Fruit fly (Drosophila melanogaster) whole organism, embryonic: ENCODE data around the gene N.

Experiments used
- Atf3 ChIP-seq: fragments of 200-800 bp; sonication (Bioruptor generic); optimal IDR thresholded peaks from 3 replicates; lab custom pipeline; 2016; ENCODE audit warnings: missing biosample characterization, missing genetic modification characterization
- Awh ChIP-seq: fragments of 200-800 bp; sonication (Bioruptor generic); IDR thresholded peaks from 2 replicates; pipeline ENCODE4, ENCODE4 v1.3.6; 2022; ENCODE audit warnings: missing biosample characterization, missing genetic modification characterization
- CG10147 ChIP-seq: fragments of 200-800 bp; sonication (Bioruptor generic); optimal IDR thresholded peaks from 2 replicates; lab custom pipeline; 2019; ENCODE audit warnings: missing biosample characterization, mild to moderate bottlenecking, missing genetic modification characterization, moderate library complexity
- CG11247 ChIP-seq: fragments of 200-800 bp; sonication (Bioruptor generic); IDR thresholded peaks from 2 replicates; pipeline ENCODE4 v1.3.6; 2022; ENCODE audit warnings: missing biosample characterization, missing genetic modification characterization
- CG14860 ChIP-seq: fragments of 200-800 bp; sonication (Bioruptor generic); IDR thresholded peaks from 3 replicates; pipeline ENCODE4 v1.3.6; 2022; ENCODE audit warnings: missing biosample characterization, missing genetic modification characterization; ENCODE audit not compliant: partially characterized antibody
- CG15479 ChIP-seq: fragments of 200-800 bp; sonication (Bioruptor generic); optimal IDR thresholded peaks from 3 replicates; lab custom pipeline; 2019; ENCODE audit warnings: missing biosample characterization, mild to moderate bottlenecking, missing genetic modification characterization, moderate library complexity
- CG17568 ChIP-seq: fragments of 200-800 bp; sonication (Bioruptor generic); optimal IDR thresholded peaks from 2 replicates; lab custom pipeline; 2018; ENCODE audit warnings: missing biosample characterization, mild to moderate bottlenecking, missing genetic modification characterization, moderate library complexity
- CG17829 ChIP-seq: fragments of 200-800 bp; optimal IDR thresholded peaks from 2 replicates; lab custom pipeline; 2019; ENCODE audit warnings: missing biosample characterization, mild to moderate bottlenecking, missing genetic modification characterization, moderate library complexity
- CG18619 ChIP-seq: fragments of 200-800 bp; sonication (Bioruptor generic); optimal IDR thresholded peaks from 3 replicates; lab custom pipeline; 2017; ENCODE audit warnings: missing biosample characterization, mild to moderate bottlenecking, missing genetic modification characterization
- CG2120 ChIP-seq: fragments of 200-800 bp; sonication (Bioruptor generic); optimal IDR thresholded peaks from 3 replicates; lab custom pipeline; 2016; ENCODE audit warnings: missing biosample characterization, missing genetic modification characterization
- CG30403 ChIP-seq: fragments of 200-800 bp; sonication (Bioruptor generic); optimal IDR thresholded peaks from 3 replicates; lab custom pipeline; 2016; ENCODE audit warnings: missing biosample characterization, missing genetic modification characterization
- CG34422 ChIP-seq: fragments of 200-800 bp; sonication (Bioruptor generic); IDR thresholded peaks from 3 replicates; pipeline ENCODE4 v1.3.6; 2022; ENCODE audit warnings: missing biosample characterization, missing genetic modification characterization
- CG4360 ChIP-seq: fragments of 200-800 bp; sonication (Bioruptor generic); IDR thresholded peaks from 2 replicates; pipeline ENCODE4 v1.3.6; 2022; ENCODE audit warnings: missing biosample characterization, missing genetic modification characterization
- CG4404 ChIP-seq: fragments of 200-800 bp; sonication (Bioruptor generic); IDR thresholded peaks from 2 replicates; pipeline ENCODE4 v1.3.6; 2022; ENCODE audit warnings: missing biosample characterization, missing genetic modification characterization
- CG4854 ChIP-seq: fragments of 200-800 bp; sonication (Bioruptor generic); optimal IDR thresholded peaks from 2 replicates; lab custom pipeline; 2016; ENCODE audit warnings: missing biosample characterization, missing genetic modification characterization, inconsistent platforms
- CG7271 ChIP-seq: fragments of 200-800 bp; sonication (Bioruptor generic); optimal IDR thresholded peaks from 2 replicates; lab custom pipeline; 2018; ENCODE audit warnings: missing biosample characterization, mild to moderate bottlenecking, missing genetic modification characterization, moderate library complexity
- CG8290 ChIP-seq, 3 experiments: fragments of 200-800 bp; sonication (Bioruptor generic); optimal IDR thresholded peaks; 2 replicates each; lab custom pipeline; 2016 to 2019; ENCODE audit warnings: missing biosample characterization in 3 of 3, missing genetic modification characterization in 3 of 3, mild to moderate bottlenecking in 2 of 3, moderate library complexity in 1 of 3
- Dek ChIP-seq: fragments of 200-800 bp; sonication (Bioruptor generic); optimal IDR thresholded peaks from 3 replicates; lab custom pipeline; 2019; ENCODE audit warnings: missing biosample characterization, mild to moderate bottlenecking, missing genetic modification characterization, moderate library complexity
- HLHmδ ChIP-seq: fragments of 200-800 bp; sonication (Bioruptor generic); optimal IDR thresholded peaks from 2 replicates; lab custom pipeline; 2018; ENCODE audit warnings: missing biosample characterization, mild to moderate bottlenecking, missing genetic modification characterization, moderate library complexity
- Hmr ChIP-seq: fragments of 200-800 bp; sonication (Bioruptor generic); optimal IDR thresholded peaks from 3 replicates; lab custom pipeline; 2017; ENCODE audit warnings: mild to moderate bottlenecking, missing biosample characterization, missing genetic modification reagents, missing genetic modification characterization
- Hmx ChIP-seq: fragments of 200-800 bp; sonication (Bioruptor generic); optimal IDR thresholded peaks from 2 replicates; lab custom pipeline; 2016; ENCODE audit warnings: missing biosample characterization, missing genetic modification characterization
- Lim3 ChIP-seq: fragments of 200-800 bp; sonication (Bioruptor generic); IDR thresholded peaks from 2 replicates; pipeline ENCODE4 v1.3.6; 2022; ENCODE audit warnings: missing biosample characterization, missing genetic modification characterization
- MBD-R2 ChIP-seq: fragments of 200-800 bp; sonication (Bioruptor generic); IDR thresholded peaks from 2 replicates; pipeline ENCODE4 v1.3.6; 2022; ENCODE audit warnings: missing biosample characterization, missing genetic modification characterization
- Nf-YB ChIP-seq: fragments of 200-800 bp; sonication (Bioruptor generic); optimal IDR thresholded peaks from 3 replicates; lab custom pipeline; 2019; ENCODE audit warnings: missing biosample characterization, mild to moderate bottlenecking, missing genetic modification characterization, moderate library complexity
- Sry-β ChIP-seq: fragments of 200-800 bp; sonication (Bioruptor generic); optimal IDR thresholded peaks from 2 replicates; lab custom pipeline; 2018; ENCODE audit warnings: missing biosample characterization, mild to moderate bottlenecking, missing genetic modification characterization, moderate library complexity
- Trl ChIP-seq, 3 experiments: fragments of >200 bp in 2 of 3; fragments of 200-800 bp in 1 of 3; sonication (Bioruptor generic) in 1 of 3; optimal IDR thresholded peaks; 2 replicates in 1 of 3; 3 replicates in 2 of 3; lab custom pipeline; 2016 to 2017; ENCODE audit warnings: missing biosample characterization in 1 of 3, missing genetic modification characterization in 1 of 3
- Usf ChIP-seq: fragments of 200-800 bp; sonication (Bioruptor generic); optimal IDR thresholded peaks from 2 replicates; lab custom pipeline; 2017; ENCODE audit warnings: missing genotype, missing biosample characterization, missing genetic modification characterization
- ap ChIP-seq: fragments of 200-800 bp; sonication (Bioruptor generic); IDR thresholded peaks from 2 replicates; pipeline ENCODE4 v1.3.6; 2022; ENCODE audit warnings: missing biosample characterization, missing genetic modification characterization
- ash1 ChIP-seq: fragments of 200-800 bp; sonication (Bioruptor generic); optimal IDR thresholded peaks from 2 replicates; lab custom pipeline; 2018; ENCODE audit warnings: missing biosample characterization, mild to moderate bottlenecking, missing genetic modification characterization
- bowl ChIP-seq: fragments of 200-800 bp; sonication (Bioruptor generic); IDR thresholded peaks from 2 replicates; pipeline ENCODE4 v1.3.6; 2022; ENCODE audit warnings: missing biosample characterization, missing genetic modification characterization
- dan ChIP-seq: fragments of 200-800 bp; sonication (Bioruptor generic); IDR thresholded peaks from 2 replicates; pipeline ENCODE4 v1.3.6; 2022; ENCODE audit warnings: missing biosample characterization, missing genetic modification characterization
- esg ChIP-seq: fragments of 200-800 bp; sonication (Bioruptor generic); conservative IDR thresholded peaks from 2 replicates; pipeline ENCODE4 v1.3.6; 2022; ENCODE audit warnings: missing biosample characterization, missing genetic modification characterization
- exex ChIP-seq: fragments of 200-800 bp; sonication (Bioruptor generic); optimal IDR thresholded peaks from 4 replicates; lab custom pipeline; 2018; ENCODE audit warnings: missing biosample characterization, mild to moderate bottlenecking, missing genetic modification characterization, moderate library complexity
- fd102C ChIP-seq: fragments of 200-800 bp; sonication (Bioruptor generic); optimal IDR thresholded peaks from 2 replicates; lab custom pipeline; 2018; ENCODE audit warnings: missing biosample characterization, mild to moderate bottlenecking, missing genetic modification characterization, moderate library complexity
- gt ChIP-seq: fragments of 200-800 bp; sonication (Bioruptor generic); IDR thresholded peaks from 2 replicates; pipeline ENCODE4 v1.3.6; 2022; ENCODE audit warnings: missing biosample characterization, missing genetic modification characterization
- h ChIP-seq: fragments of >200 bp; optimal IDR thresholded peaks from 2 replicates; lab custom pipeline; 2017
- inv ChIP-seq: fragments of 200-800 bp; sonication (Bioruptor generic); IDR thresholded peaks from 2 replicates; pipeline ENCODE4 v1.3.6; 2022; ENCODE audit warnings: missing biosample characterization, missing genetic modification characterization; ENCODE audit not compliant: partially characterized antibody
- lbe ChIP-seq: fragments of 200-800 bp; sonication (Bioruptor generic); optimal IDR thresholded peaks from 2 replicates; lab custom pipeline; 2016; ENCODE audit warnings: missing biosample characterization, mild to moderate bottlenecking, missing genetic modification characterization
- lov ChIP-seq, 2 experiments: fragments of 200-800 bp in 1 of 2; fragments of >200 bp in 1 of 2; sonication (Bioruptor generic) in 1 of 2; IDR thresholded peaks in 1 of 2; optimal IDR thresholded peaks in 1 of 2; 2 replicates in 1 of 2; 3 replicates in 1 of 2; pipeline versions ENCODE4 v1.3.6 to Lab custom; 2017 to 2022; ENCODE audit warnings: missing biosample characterization in 1 of 2, missing genetic modification characterization in 1 of 2
- mam ChIP-seq: fragments of 200-800 bp; sonication (Bioruptor generic); optimal IDR thresholded peaks from 3 replicates; lab custom pipeline; 2016; ENCODE audit warnings: missing biosample characterization, missing genetic modification characterization
- pan ChIP-seq, 4 experiments: fragments of >200 bp in 3 of 4; fragments of 200-800 bp in 1 of 4; sonication (Bioruptor generic) in 1 of 4; optimal IDR thresholded peaks in 3 of 4; IDR thresholded peaks in 1 of 4; 2 replicates each; pipeline versions ENCODE4 v1.3.6 to Lab custom; 2017 to 2022; ENCODE audit warnings: missing biosample characterization in 2 of 4, missing genetic modification characterization in 2 of 4, mixed read lengths in 1 of 4
- salm ChIP-seq: fragments of 200-800 bp; sonication (Bioruptor generic); optimal IDR thresholded peaks from 2 replicates; lab custom pipeline; 2018; ENCODE audit warnings: missing biosample characterization, mild to moderate bottlenecking, missing genetic modification characterization
- sc ChIP-seq, 3 experiments: fragments of >200 bp in 2 of 3; fragments of 200-800 bp in 1 of 3; sonication (Bioruptor generic) in 1 of 3; optimal IDR thresholded peaks; 2 replicates in 2 of 3; 3 replicates in 1 of 3; lab custom pipeline; 2017; ENCODE audit warnings: mild to moderate bottlenecking in 1 of 3, missing biosample characterization in 1 of 3, missing genetic modification characterization in 1 of 3, missing genetic modification reagents in 1 of 3
- sima ChIP-seq: fragments of 200-800 bp; sonication (Bioruptor generic); optimal IDR thresholded peaks from 2 replicates; lab custom pipeline; 2016; ENCODE audit warnings: missing biosample characterization, missing genetic modification characterization
- so ChIP-seq: fragments of 200-800 bp; sonication (Bioruptor generic); IDR thresholded peaks from 3 replicates; pipeline ENCODE4 v1.3.6; 2022; ENCODE audit warnings: missing biosample characterization, missing genetic modification characterization
- tap ChIP-seq: fragments of 200-800 bp; optimal IDR thresholded peaks from 3 replicates; lab custom pipeline; 2019; ENCODE audit warnings: missing biosample characterization, mild to moderate bottlenecking, missing genetic modification characterization, moderate library complexity

Gene N

DNA sequence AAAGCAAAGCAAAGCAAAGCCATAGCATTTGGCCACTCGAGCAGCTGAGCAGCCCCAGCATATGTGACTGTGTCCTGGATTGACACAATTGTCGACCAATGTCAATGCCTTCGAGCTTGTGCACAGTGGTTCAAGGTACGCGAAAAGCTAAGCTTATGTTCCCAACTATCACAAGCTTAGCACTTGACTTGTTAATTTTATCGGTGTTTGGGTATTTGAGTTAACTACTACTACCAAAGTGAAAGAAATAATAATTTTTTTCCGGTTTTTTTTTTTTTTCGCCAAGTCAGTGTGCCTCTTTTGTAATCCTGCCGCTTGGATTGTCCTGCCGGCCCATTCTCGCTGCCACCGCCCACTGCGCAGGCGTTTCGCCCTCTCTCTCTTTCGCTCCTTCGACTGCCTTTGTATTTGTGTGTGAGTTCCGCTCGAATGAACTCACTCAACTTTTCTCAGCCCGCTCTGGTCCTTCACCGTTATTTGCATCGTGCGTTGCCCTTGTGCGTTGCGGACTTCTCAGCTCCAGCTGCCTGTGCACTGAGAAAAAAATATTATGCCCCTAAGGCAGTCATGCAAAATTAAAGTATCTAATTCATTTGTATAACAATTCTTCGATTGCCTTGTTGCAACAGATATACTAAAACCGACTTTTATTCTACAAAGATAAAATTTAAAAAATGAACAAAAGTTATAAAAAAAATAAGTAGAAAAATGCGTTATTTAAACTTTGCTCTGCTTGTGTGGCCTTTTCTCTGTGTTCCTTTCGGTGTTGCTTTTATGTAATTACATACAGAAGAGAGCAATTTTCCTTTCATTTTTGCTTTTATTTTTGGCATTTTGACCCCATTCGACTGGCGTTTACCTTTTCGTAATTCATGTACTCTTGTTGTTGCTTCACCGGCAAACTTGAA lies 71.5 kb downstream of the N start (continued):
- TF ChIP-seq inv (GFP tag; lab: Robert Waterston, UW) (no peak), CG17829 (tag; lab: Kevin White, UChicago) (no peak), CG7271 (tag; lab: Kevin White, UChicago) (no peak), CG15479 (GFP tag; lab: Kevin White, UChicago) (no peak), sima (GFP tag; lab: Kevin White, UChicago) (peak; percentile 25), lbe (no peak), exex (tag; lab: Kevin White, UChicago) (no peak), Hmr (GFP tag; lab: Kevin White, UChicago) (peak; percentile 79), CG4360 (GFP tag; lab: Robert Waterston, UW) (no peak), Hmx (GFP tag; lab: Kevin White, UChicago) (no peak), Trl (optimal IDR thresholded peaks at IDR 0.05; lab: Kevin White, UChicago) (peak in 1 of 2 experiments; percentile 3), Trl (GFP tag; optimal IDR thresholded peaks at IDR 0.05; lab: Kevin White, UChicago) (peak; percentile 81), so (GFP tag; lab: Robert Waterston, UW) (peak; percentile 58; the same call in 1 of the 3 replicates), h (no peak), mam (GFP tag; lab: Kevin White, UChicago) (peak; percentile 71), MBD-R2 (GFP tag; lab: Robert Waterston, UW) (peak; percentile 37; the same call in 1 of the 2 replicates), lov (optimal IDR thresholded peaks at IDR 0.05; lab: Kevin White, UChicago) (no peak), lov (GFP tag; IDR thresholded peaks at IDR 0.05; lab: Robert Waterston, UW) (no peak), Nf-YB (GFP tag; lab: Kevin White, UChicago) (no peak), esg (peak; percentile 68), Atf3 (GFP tag; lab: Kevin White, UChicago) (no peak), CG30403 (GFP tag; lab: Kevin White, UChicago) (peak; percentile 55), Usf (GFP tag; lab: Kevin White, UChicago) (no peak), HLHmδ (no peak), Lim3 (GFP tag; lab: Robert Waterston, UW) (no peak), CG14860 (GFP tag; lab: Robert Waterston, UW) (no peak), CG10147 (GFP tag; lab: Kevin White, UChicago) (peak; percentile 48), CG2120 (GFP tag; lab: Kevin White, UChicago) (peak; percentile 84), CG17568 (peak; percentile 38), CG4854 (peak; percentile 0), Awh (GFP tag; lab: Robert Waterston, UW) (peak; percentile 78), sc (optimal IDR thresholded peaks at IDR 0.05; lab: Kevin White, UChicago) (no peak), sc (GFP tag; optimal IDR thresholded peaks at IDR 0.05; lab: Kevin White, UChicago) (no peak), gt (GFP tag; lab: Robert Waterston, UW) (0 out of 2 replicates have a peak, but pooled peaks have one; percentile 49), tap (tag; lab: Kevin White, UChicago) (peak; percentile 19), bowl (GFP tag; lab: Robert Waterston, UW) (peak; percentile 41; the same call in 1 of the 2 replicates), dan (GFP tag; lab: Robert Waterston, UW) (no peak), fd102C (GFP tag; lab: Kevin White, UChicago) (no peak), CG18619 (peak; percentile 58), CG4404 (no peak), Sry-β (GFP tag; lab: Kevin White, UChicago) (no peak), Dek (tag; lab: Kevin White, UChicago) (peak; percentile 38), ash1 (GFP tag; lab: Kevin White, UChicago) (no peak), CG11247 (GFP tag; lab: Robert Waterston, UW) (peak; percentile 61), ap (peak; percentile 42), salm (no peak), pan (optimal IDR thresholded peaks at IDR 0.05; lab: Kevin White, UChicago) (no peak), pan (GFP tag; optimal IDR thresholded peaks at IDR 0.05 in 1 of 2, IDR thresholded peaks at IDR 0.05 in 1 of 2) (peak in 1 of 2 experiments; percentile 83), CG8290 (GFP tag; optimal IDR thresholded peaks at IDR 0.05; lab: Kevin White, UChicago) (no peak), CG8290 (tag; optimal IDR thresholded peaks at IDR 0.05; lab: Kevin White, UChicago) (peak in 1 of 2 experiments; percentile 63), CG34422 (GFP tag; lab: Robert Waterston, UW) (peak; percentile 62; the same call in 2 of the 3 replicates)
